Fruit fly (Drosophila melanogaster) S2 (cell line): ENCODE measurements around the gene Tet.

Experiments
- CG8478 ChIP-seq: fragments of >200 bp; optimal IDR thresholded peaks from 2 replicates; lab custom pipeline; 2018
- CTCF ChIP-seq, 2 experiments: fragments of >200 bp; optimal IDR thresholded peaks; 2 replicates each; lab custom pipeline; 2018

The Tet gene

dm6 chr3L:2780711-2781110, 98.2 kb downstream of the Tet start, which contains the start of gene mRpS35:
TSS of gene mRpS35 (plus strand) at chr3L:2780899.
- TF ChIP-seq CTCF (optimal IDR thresholded peaks at IDR 0.05; lab: Kevin White, UChicago) (no peak), CG8478 (no peak)

- TF ChIP-seq CG8478 (no peak), CTCF (optimal IDR thresholded peaks at IDR 0.05; lab: Kevin White, UChicago) (no peak)
Measured at dm6 chr3L:2773968-2774461, 104.9 kb downstream of the Tet start, which contains the start of the genes CG12093 and Atg2. TSS of gene CG12093 (minus strand) at chr3L:2774007. TSS of gene Atg2 (plus strand) at chr3L:2774338.

dm6 chr3L:2772045-2772444, 106.9 kb downstream of the Tet start, which contains the start of gene AhcyL1:
TSS of gene AhcyL1 (minus strand) at chr3L:2772325.
- TF ChIP-seq CG8478 (no peak), CTCF (optimal IDR thresholded peaks at IDR 0.05; lab: Kevin White, UChicago) (no peak)

dm6 chr3L:2766269-2767088, 112.5 kb downstream of the Tet start, which contains the start of the genes Mrtf and Non2:
TSS of gene Mrtf (minus strand) at chr3L:2766536.
TSS of gene Non2 (plus strand) at chr3L:2766999.
- TF ChIP-seq CG8478 (no peak), CTCF (optimal IDR thresholded peaks at IDR 0.05; lab: Kevin White, UChicago) (no peak)

DNA sequence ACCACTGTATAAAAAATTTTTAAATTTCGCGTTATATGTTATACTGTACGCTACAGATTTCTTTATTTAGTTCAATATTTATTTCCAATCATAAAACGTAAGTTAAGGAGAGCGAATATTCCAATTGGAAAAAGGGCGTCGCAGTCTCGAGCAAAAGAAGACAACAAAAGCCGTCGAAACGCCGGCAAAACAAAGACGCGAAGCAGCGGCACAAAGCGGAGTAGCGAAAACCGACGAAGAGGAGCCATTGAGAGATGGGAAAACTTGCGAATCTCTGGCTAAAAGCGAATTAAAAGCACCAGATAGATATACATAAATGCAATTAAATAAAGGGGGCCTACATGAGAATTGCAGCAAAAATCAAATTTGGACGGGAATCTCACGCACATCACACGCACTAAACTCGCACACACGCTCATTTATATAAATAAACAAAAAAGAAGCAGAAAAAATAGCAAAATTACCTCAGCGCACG, 113.1 kb downstream of the Tet start:
- TF ChIP-seq CTCF (optimal IDR thresholded peaks at IDR 0.05; lab: Kevin White, UChicago) = no peak
- no peak for TF ChIP-seq CG8478

DNA sequence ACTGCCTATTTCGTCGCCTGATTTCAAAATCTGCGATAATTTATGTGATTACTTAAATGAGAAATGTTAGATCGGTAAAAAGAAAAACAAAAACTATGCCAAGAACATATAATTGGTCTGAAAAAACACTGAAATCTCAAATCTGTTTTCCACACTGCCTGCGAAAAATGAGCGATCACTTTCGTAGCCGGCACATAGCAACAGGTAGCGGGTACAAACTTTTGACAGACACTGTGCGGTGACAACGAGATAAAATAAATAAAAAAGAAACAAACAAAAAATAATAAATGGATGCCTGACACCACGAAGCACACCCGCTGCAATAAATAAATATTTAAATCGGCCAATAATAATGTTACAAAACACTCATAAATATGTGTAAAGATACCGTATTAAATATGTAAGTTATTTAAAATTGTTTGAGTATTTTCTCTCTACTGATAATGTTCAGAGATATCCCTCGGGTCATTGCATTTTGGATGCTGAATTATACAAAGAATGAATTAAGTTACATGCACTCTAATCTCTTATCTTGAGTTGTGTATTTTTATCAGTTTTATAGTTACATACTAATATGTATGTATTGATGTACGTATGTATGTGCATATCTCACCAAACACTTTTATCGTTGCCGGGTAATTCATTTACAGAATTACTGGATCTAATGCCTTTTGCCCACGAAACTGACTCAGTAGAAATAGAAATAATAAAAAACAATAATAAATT, 113.8 kb downstream of the Tet start:
- TF ChIP-seq CTCF (optimal IDR thresholded peaks at IDR 0.05; lab: Kevin White, UChicago) (no peak), CG8478 (no peak)

dm6 chr3L:2763762-2764161, 115.2 kb downstream of the Tet start:
- TF ChIP-seq CTCF (optimal IDR thresholded peaks at IDR 0.05; lab: Kevin White, UChicago) (no peak), CG8478 (no peak)

- TF ChIP-seq CG8478 (no peak), CTCF (optimal IDR thresholded peaks at IDR 0.05; lab: Kevin White, UChicago) (no peak)
Measured at dm6 chr3L:2762122-2762521, 116.8 kb downstream of the Tet start.

DNA sequence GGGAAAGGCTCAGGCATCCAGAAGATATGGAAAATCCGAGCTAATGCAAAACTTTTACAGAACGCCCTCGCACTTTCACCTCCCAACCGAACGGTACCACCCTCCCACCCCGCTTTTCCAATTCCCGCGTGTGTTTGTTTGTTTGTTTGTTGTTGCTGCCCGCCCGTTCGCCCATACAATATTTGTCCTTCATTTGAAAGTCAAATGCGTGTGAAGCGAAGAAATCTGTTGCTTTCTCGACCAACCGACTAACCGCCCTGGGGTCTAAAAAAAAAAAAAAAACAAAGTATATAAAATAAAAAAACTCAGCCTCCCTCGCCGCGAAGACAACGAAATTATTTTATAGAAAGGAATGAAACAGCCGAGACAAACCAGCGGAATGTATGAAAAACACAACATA, 130.6 kb downstream of the Tet start:
- TF ChIP-seq CG8478 (no peak), CTCF (optimal IDR thresholded peaks at IDR 0.05; lab: Kevin White, UChicago) (no peak)

dm6 chr3L:2745698-2746410, 133.1 kb downstream of the Tet start:
- no peak for TF ChIP-seq CG8478
- TF ChIP-seq CTCF (optimal IDR thresholded peaks at IDR 0.05; lab: Kevin White, UChicago) = no peak

DNA sequence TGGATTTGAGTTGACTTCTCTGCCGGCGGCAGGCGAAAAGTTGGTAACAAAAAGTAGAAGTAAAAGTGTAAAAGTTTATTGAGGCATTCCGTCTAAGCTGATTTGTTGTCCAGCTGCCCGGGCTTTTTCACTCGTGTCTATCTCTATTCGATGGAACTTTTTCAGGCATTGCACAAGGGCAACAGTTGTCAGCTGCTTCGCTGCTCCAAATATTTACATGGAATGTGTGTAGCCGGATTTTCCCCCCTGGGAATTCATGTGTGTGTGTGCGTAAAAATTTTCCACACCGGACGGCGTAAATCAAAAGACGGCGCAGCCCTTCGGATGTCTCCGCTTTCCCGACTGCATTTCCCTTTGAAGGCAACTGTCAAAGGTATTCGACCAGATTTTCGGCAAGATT, 134.0 kb downstream of the Tet start:
- no peak for TF ChIP-seq CG8478
- TF ChIP-seq CTCF (optimal IDR thresholded peaks at IDR 0.05; lab: Kevin White, UChicago) = no peak

dm6 chr3L:2743755-2744154, 135.2 kb downstream of the Tet start:
- peak in 1 of 2 experiments; percentile 55 for TF ChIP-seq CTCF (optimal IDR thresholded peaks at IDR 0.05; lab: Kevin White, UChicago)
- TF ChIP-seq CG8478 = no peak

DNA sequence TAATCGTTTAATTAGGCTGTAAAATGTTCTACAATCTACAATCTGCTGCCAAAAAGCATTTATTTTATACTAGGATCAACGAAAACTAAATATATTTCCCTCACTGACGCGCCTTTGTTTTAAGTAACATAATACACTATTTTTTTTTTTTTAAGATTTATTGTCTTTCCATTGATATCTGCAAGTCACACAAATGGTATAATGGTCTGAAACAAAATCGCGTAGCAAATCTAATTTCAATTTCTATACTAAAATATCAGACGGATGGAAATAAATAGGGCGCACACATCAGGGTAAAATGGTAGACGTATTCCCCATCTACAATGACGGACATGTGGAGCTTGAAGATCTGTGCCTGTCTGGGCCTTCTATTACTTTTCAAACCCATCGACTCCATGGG, 139.5 kb downstream of the Tet start, which contains the start of gene Acp62F:
Gene Acp62F (plus strand): TSS at position 301 of the 400 bp plus-strand sequence.
- no peak for TF ChIP-seq CTCF (optimal IDR thresholded peaks at IDR 0.05; lab: Kevin White, UChicago)
- TF ChIP-seq CG8478 = no peak
